Worm (Caenorhabditis elegans) whole organism, L4/young adult: ENCODE results near the gene catp-6.

Source experiments
- W03F9.2 ChIP-seq: fragments of 150-350 bp; optimal IDR thresholded peaks from 2 replicates; lab custom pipeline; 2014; ENCODE audit warnings: missing biosample characterization, missing genetic modification characterization
- dao-5 ChIP-seq: sonication (generic microtip); optimal IDR thresholded peaks from 2 replicates; lab custom pipeline; 2016; ENCODE audit warnings: missing genotype, missing genetic modification characterization, moderate library complexity, missing compliant biosample characterization
- him-1 ChIP-seq: sonication (generic microtip); optimal IDR thresholded peaks from 2 replicates; lab custom pipeline; 2016; ENCODE audit warnings: missing genotype, missing genetic modification reagents, missing genetic modification characterization, missing compliant biosample characterization

- no peak for TF ChIP-seq him-1 (tag; lab: Kevin White, UChicago)
- TF ChIP-seq W03F9.2 = no peak
- no peak for TF ChIP-seq dao-5
Measured at ce11 chrIV:9836317-9836716, 11.9 kb upstream of the catp-6 start, which contains the start of gene msp-81.
